Worm (Caenorhabditis elegans): Measurements from ENCODE around the gene Y75B8A.18.

Y75B8A.18 gene

ce11 chrIII:12247329-12247728, 21.3 kb upstream of the Y75B8A.18 start:
- TF ChIP-seq unc-55 (GFP tag; optimal IDR thresholded peaks at IDR 0.05) (no peak), elt-3 (tag; optimal IDR thresholded peaks at IDR 0.05) (no peak), peb-1 (tag; optimal IDR thresholded peaks at IDR 0.05) (no peak), ztf-1 (GFP tag; conservative IDR thresholded peaks at IDR 0.05) (no peak), unc-62 (GFP tag; optimal IDR thresholded peaks at IDR 0.05) (no peak), nhr-237 (tag; optimal IDR thresholded peaks at IDR 0.05) (no peak), nhr-6 (tag; optimal IDR thresholded peaks at IDR 0.05) (no peak), ZK546.5 (tag; optimal IDR thresholded peaks at IDR 0.05) (no peak), lin-39 (tag; optimal IDR thresholded peaks at IDR 0.05) (no peak), unc-39 (tag; optimal IDR thresholded peaks at IDR 0.05) (no peak), sma-9 (GFP tag; optimal IDR thresholded peaks at IDR 0.05) (no peak), sma-9 (tag; optimal IDR thresholded peaks at IDR 0.05) (no peak), mbf-1 (tag; optimal IDR thresholded peaks at IDR 0.05) (no peak), skn-1 (tag; optimal IDR thresholded peaks at IDR 0.05) (no peak), mdl-1 (tag; optimal IDR thresholded peaks at IDR 0.05) (no peak)

ce11 chrIII:12245570-12245969, 19.5 kb upstream of the Y75B8A.18 start:
- TF ChIP-seq F13H6.1 (tag; optimal IDR thresholded peaks at IDR 0.05) (no peak), sma-3 (GFP tag; optimal IDR thresholded peaks at IDR 0.05) (no peak)

- no peak for TF ChIP-seq elt-1 (tag; optimal IDR thresholded peaks at IDR 0.05)
- TF ChIP-seq ama-1 (optimal IDR thresholded peaks at IDR 0.05) = no peak
- no peak for TF ChIP-seq mab-5 (tag; optimal IDR thresholded peaks at IDR 0.05)
- TF ChIP-seq sma-3 (GFP tag; optimal IDR thresholded peaks at IDR 0.05) = no peak
- TF ChIP-seq nhr-237 (tag; optimal IDR thresholded peaks at IDR 0.05) = no peak
- no peak for TF ChIP-seq alr-1 (tag; optimal IDR thresholded peaks at IDR 0.05)
- TF ChIP-seq R02D3.7 (tag; optimal IDR thresholded peaks at IDR 0.05) = no peak
- no peak for TF ChIP-seq ztf-11 (tag; optimal IDR thresholded peaks at IDR 0.05)
Measured at ce11 chrIII:12235914-12236313, 9.9 kb upstream of the Y75B8A.18 start, which contains the start of the genes grl-15 and fbxa-89. Gene grl-15 (minus strand): TSS chrIII:12236014. Gene fbxa-89 (plus strand): TSS chrIII:12236184.

ce11 chrIII:12235359-12235758, 9.3 kb upstream of the Y75B8A.18 start:
- TF ChIP-seq nhr-25 (tag; optimal IDR thresholded peaks at IDR 0.05) (no peak), dmd-4 (tag; optimal IDR thresholded peaks at IDR 0.05) (no peak), sma-9 (GFP tag; optimal IDR thresholded peaks at IDR 0.05) (no peak), sma-9 (tag; optimal IDR thresholded peaks at IDR 0.05) (no peak), R02D3.7 (tag; optimal IDR thresholded peaks at IDR 0.05) (no peak), skn-1 (tag; optimal IDR thresholded peaks at IDR 0.05) (no peak), mab-5 (tag; optimal IDR thresholded peaks at IDR 0.05) (no peak)

- TF ChIP-seq F13H6.1 (tag; optimal IDR thresholded peaks at IDR 0.05) (no peak), sem-4 (tag; optimal IDR thresholded peaks at IDR 0.05) (no peak), nhr-23 (tag; optimal IDR thresholded peaks at IDR 0.05) (no peak), nhr-6 (tag; optimal IDR thresholded peaks at IDR 0.05) (no peak), ceh-16 (tag; optimal IDR thresholded peaks at IDR 0.05) (no peak), nhr-10 (tag; optimal IDR thresholded peaks at IDR 0.05) (no peak), blmp-1 (tag; optimal IDR thresholded peaks at IDR 0.05; ENCODE audit: insufficient read depth) (no peak), elt-1 (tag; optimal IDR thresholded peaks at IDR 0.05) (no peak), dmd-4 (tag; optimal IDR thresholded peaks at IDR 0.05) (no peak), mbf-1 (tag; optimal IDR thresholded peaks at IDR 0.05) (no peak), nhr-77 (tag; optimal IDR thresholded peaks at IDR 0.05) (no peak), zag-1 (tag; optimal IDR thresholded peaks at IDR 0.05) (no peak)
Measured at ce11 chrIII:12233493-12233892, 7.5 kb upstream of the Y75B8A.18 start.

- TF ChIP-seq peb-1 (tag; optimal IDR thresholded peaks at IDR 0.05) (no peak), nhr-12 (tag; optimal IDR thresholded peaks at IDR 0.05) (no peak), unc-55 (GFP tag; optimal IDR thresholded peaks at IDR 0.05) (no peak), lin-11 (tag; optimal IDR thresholded peaks at IDR 0.05) (no peak), zag-1 (tag; optimal IDR thresholded peaks at IDR 0.05) (no peak), nhr-77 (tag; optimal IDR thresholded peaks at IDR 0.05) (no peak), ztf-4 (tag; optimal IDR thresholded peaks at IDR 0.05) (no peak), sma-9 (GFP tag; optimal IDR thresholded peaks at IDR 0.05) (no peak), sma-9 (tag; optimal IDR thresholded peaks at IDR 0.05) (no peak)
Measured at ce11 chrIII:12231539-12231938, 5.5 kb upstream of the Y75B8A.18 start.
